Worm (Caenorhabditis elegans): ENCODE data around the gene gst-13.

Gene gst-13

DNA sequence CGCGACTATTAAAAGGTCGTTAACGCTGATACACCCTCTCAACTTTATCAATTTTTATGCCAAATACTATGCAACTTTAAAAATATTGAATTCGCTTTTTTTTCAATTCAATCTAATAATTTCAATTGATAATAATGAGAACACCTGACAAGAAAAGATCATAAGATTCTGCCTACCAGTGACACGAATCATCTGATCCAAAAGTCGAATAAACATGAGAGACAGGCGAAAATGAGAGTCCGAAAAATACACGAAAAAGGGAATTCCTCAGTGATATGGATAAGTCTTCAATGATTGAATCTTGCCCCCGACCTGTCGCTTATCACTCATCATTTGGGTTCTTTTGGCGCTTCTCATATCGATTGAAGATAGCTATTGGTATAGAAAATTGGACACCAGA lies 10.4 kb downstream of the gst-13 start:
- TF ChIP-seq ets-4 (GFP tag; optimal IDR thresholded peaks at IDR 0.05) (no peak), cebp-2 (GFP tag; IDR thresholded peaks at IDR 0.05) (no peak), dox-1 (GFP tag; IDR thresholded peaks at IDR 0.05) (no peak), ceh-58 (GFP tag; IDR thresholded peaks at IDR 0.05) (no peak), lin-35 (GFP tag; optimal IDR thresholded peaks at IDR 0.05) (no peak)

DNA sequence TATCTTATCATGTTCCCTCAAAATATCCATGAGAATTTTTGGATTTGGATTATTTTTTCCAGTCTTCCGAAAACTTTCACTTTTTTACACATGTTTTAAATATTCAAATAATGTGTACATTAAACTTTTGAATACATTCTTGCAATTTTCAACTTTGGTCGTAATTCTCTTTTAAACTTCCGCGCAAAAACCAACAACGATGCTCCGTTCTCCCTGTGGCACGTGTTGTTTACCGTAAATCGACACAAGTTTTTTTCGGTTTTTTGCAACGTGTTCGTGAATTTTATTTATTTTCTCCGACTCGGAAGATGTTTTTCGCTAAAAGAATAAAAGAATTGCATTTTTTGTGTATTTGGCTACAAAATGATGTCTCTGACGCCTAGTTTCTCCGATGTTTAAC lies 11.5 kb downstream of the gst-13 start:
- TF ChIP-seq let-607 (tag; optimal IDR thresholded peaks at IDR 0.05) (peak; percentile 16 to 86), aptf-3 (GFP tag; IDR thresholded peaks at IDR 0.05) (no peak), dpl-1 (GFP tag; optimal IDR thresholded peaks at IDR 0.05) (peak; percentile 25), pha-4 (tag; optimal IDR thresholded peaks at IDR 0.05) (peak; percentile 28), egrh-3 (GFP tag; IDR thresholded peaks at IDR 0.05) (no peak), ztf-6 (GFP tag; IDR thresholded peaks at IDR 0.05) (no peak), ceh-58 (GFP tag; IDR thresholded peaks at IDR 0.05) (no peak), lin-35 (GFP tag; optimal IDR thresholded peaks at IDR 0.05) (peak in 1 of 3 experiments; percentile 76), F57C9.4 (tag; optimal IDR thresholded peaks at IDR 0.05) (no peak), attf-3 (GFP tag; conservative IDR thresholded peaks at IDR 0.05) (peak; percentile 96), F23B12.7 (tag; optimal IDR thresholded peaks at IDR 0.05; ENCODE audit: insufficient read depth) (peak; percentile 38), efl-1 (GFP tag; optimal IDR thresholded peaks at IDR 0.05) (peak; percentile 49)

DNA sequence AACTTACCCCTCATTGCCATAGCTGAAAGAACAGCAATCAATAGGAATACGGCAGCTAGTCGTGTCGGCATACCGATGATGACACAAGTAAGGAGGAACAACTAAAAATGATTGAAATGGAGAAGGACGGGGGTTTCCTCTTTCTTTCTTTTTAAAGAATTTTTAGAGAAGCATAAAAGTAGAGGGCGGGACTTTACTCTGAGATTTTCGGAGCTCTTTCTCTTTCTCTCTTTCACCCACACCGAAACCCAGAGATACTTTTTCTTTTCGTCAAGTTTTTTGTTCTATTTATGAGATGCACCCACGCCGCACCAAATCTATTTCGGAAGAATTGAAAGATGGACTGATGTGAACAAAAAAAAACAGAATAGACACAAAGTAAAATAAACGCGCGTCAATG lies 15.4 kb downstream of the gst-13 start, which contains the start of gene T26C5.5:
Gene T26C5.5, minus strand, starts transcription at position 101 of the 400 bp plus-strand sequence.
- no peak for TF ChIP-seq dox-1 (GFP tag; IDR thresholded peaks at IDR 0.05)
- TF ChIP-seq attf-5 (GFP tag; optimal IDR thresholded peaks at IDR 0.05) = no peak
- TF ChIP-seq F39B2.1 (GFP tag; IDR thresholded peaks at IDR 0.05) = no peak
- no peak for TF ChIP-seq ztf-22 (GFP tag; optimal IDR thresholded peaks at IDR 0.05)
- no peak for TF ChIP-seq B0336.3 (GFP tag; IDR thresholded peaks at IDR 0.05)
- no peak for TF ChIP-seq dpl-1 (GFP tag; optimal IDR thresholded peaks at IDR 0.05)
- no peak for TF ChIP-seq ztf-6 (GFP tag; IDR thresholded peaks at IDR 0.05)
- TF ChIP-seq mes-4 (tag; optimal IDR thresholded peaks at IDR 0.05) = no peak
- no peak for TF ChIP-seq ceh-58 (GFP tag; IDR thresholded peaks at IDR 0.05)
- no peak for TF ChIP-seq snpc-1.3 (tag; optimal IDR thresholded peaks at IDR 0.05; ENCODE audit: insufficient read depth)
- TF ChIP-seq F10E7.11 (tag; optimal IDR thresholded peaks at IDR 0.05) = no peak
- TF ChIP-seq ztf-25 (GFP tag; IDR thresholded peaks at IDR 0.05) = no peak
- no peak for TF ChIP-seq aptf-2 (GFP tag; conservative IDR thresholded peaks at IDR 0.05)
- no peak for TF ChIP-seq egrh-3 (GFP tag; IDR thresholded peaks at IDR 0.05)
- no peak for TF ChIP-seq nhr-27 (tag; optimal IDR thresholded peaks at IDR 0.05)
- TF ChIP-seq atf-7 (tag; optimal IDR thresholded peaks at IDR 0.05) = no peak
- no peak for TF ChIP-seq zim-3 (tag; optimal IDR thresholded peaks at IDR 0.05)
- TF ChIP-seq K12H6.12 (tag; optimal IDR thresholded peaks at IDR 0.05) = no peak

DNA sequence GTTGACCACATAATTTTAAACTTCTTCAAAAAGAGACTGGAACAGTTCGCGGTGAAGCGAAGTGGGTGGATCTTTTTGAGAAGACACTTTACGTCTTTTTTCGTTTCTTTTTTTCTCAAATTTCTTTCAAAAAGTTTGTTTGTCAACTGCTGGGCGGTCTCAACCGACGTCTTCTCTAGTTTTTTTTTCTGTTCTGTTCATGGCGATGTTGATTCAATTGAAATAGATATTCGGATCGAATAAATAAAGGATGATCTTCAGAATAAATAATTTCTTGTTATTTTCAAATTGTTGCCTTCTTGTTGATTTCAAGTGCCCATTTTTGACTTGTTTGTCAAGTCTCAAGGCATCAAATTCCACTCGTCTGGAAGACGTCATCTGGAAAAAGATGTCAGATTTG lies 19.2 kb downstream of the gst-13 start, which contains the start of gene T26C5.4:
Gene T26C5.4, minus strand, starts transcription at position 101 of the 400 bp plus-strand sequence.
- TF ChIP-seq F55B11.4 (tag; optimal IDR thresholded peaks at IDR 0.05; ENCODE audit: borderline replicate concordance, insufficient read depth) = no peak
- no peak for TF ChIP-seq lsl-1 (GFP tag; optimal IDR thresholded peaks at IDR 0.05)
- no peak for TF ChIP-seq tbx-9 (tag; optimal IDR thresholded peaks at IDR 0.05; ENCODE audit: borderline replicate concordance)
- no peak for TF ChIP-seq akir-1 (GFP tag; optimal IDR thresholded peaks at IDR 0.05)
- TF ChIP-seq ets-4 (GFP tag; optimal IDR thresholded peaks at IDR 0.05) = no peak
- no peak for TF ChIP-seq him-1 (tag; optimal IDR thresholded peaks at IDR 0.05)
- no peak for TF ChIP-seq C06A6.2 (GFP tag; conservative IDR thresholded peaks at IDR 0.05)
- TF ChIP-seq nhr-90 (tag; optimal IDR thresholded peaks at IDR 0.05) = no peak
- no peak for TF ChIP-seq ama-1 (optimal IDR thresholded peaks at IDR 0.05)
- TF ChIP-seq ama-1 (GFP tag; optimal IDR thresholded peaks at IDR 0.05) = no peak
- no peak for TF ChIP-seq F22D6.2 (tag; optimal IDR thresholded peaks at IDR 0.05)
- no peak for TF ChIP-seq Y53G8AR.9 (GFP tag; conservative IDR thresholded peaks at IDR 0.05)
- no peak for TF ChIP-seq B0336.3 (GFP tag; IDR thresholded peaks at IDR 0.05)
- no peak for TF ChIP-seq cebp-2 (GFP tag; IDR thresholded peaks at IDR 0.05)
- TF ChIP-seq gei-17 (GFP tag; optimal IDR thresholded peaks at IDR 0.05) = no peak
- TF ChIP-seq ztf-28 (GFP tag; IDR thresholded peaks at IDR 0.05) = no peak
- TF ChIP-seq F57C9.4 (tag; optimal IDR thresholded peaks at IDR 0.05) = no peak
- TF ChIP-seq bed-2 (GFP tag; IDR thresholded peaks at IDR 0.05) = no peak

Measured in whole organism, young adult.